Worm (Caenorhabditis elegans) whole organism, young adult: ENCODE results near the gene fubl-2.

Experiments used
- C06A6.2 ChIP-seq: fragments of 200-800 bp; sonication (Bioruptor generic); conservative IDR thresholded peaks from 2 replicates; pipeline ENCODE4 v1.3.6; 2022; ENCODE audit warnings: missing genetic modification characterization, missing compliant biosample characterization
- C17E4.6 ChIP-seq: fragments of 200-800 bp; sonication (Bioruptor generic); IDR thresholded peaks from 2 replicates; pipeline ENCODE4 v1.3.6; 2022; ENCODE audit warnings: missing genetic modification reagents, missing genetic modification characterization, missing compliant biosample characterization
- F10E7.11 ChIP-seq: sonication (generic microtip); optimal IDR thresholded peaks from 2 replicates; lab custom pipeline; 2017; ENCODE audit warnings: mild to moderate bottlenecking, missing genetic modification characterization, moderate library complexity, missing compliant biosample characterization
- F33H1.4 ChIP-seq: fragments of 200-800 bp; sonication (Bioruptor generic); IDR thresholded peaks from 2 replicates; pipeline ENCODE4 v1.3.6; 2022; ENCODE audit warnings: missing genetic modification reagents, missing genetic modification characterization, missing compliant biosample characterization
- F37B4.10 ChIP-seq: fragments of 200-800 bp; sonication (Bioruptor generic); IDR thresholded peaks from 2 replicates; pipeline ENCODE4 v1.3.6; 2022; ENCODE audit warnings: missing genetic modification characterization, missing compliant biosample characterization
- F55B11.4 ChIP-seq: sonication (generic microtip); optimal IDR thresholded peaks from 2 replicates; lab custom pipeline; 2016; ENCODE audit warnings: missing compliant biosample characterization, missing genetic modification characterization, borderline replicate concordance; ENCODE audit not compliant: insufficient read depth
- F57A8.1 ChIP-seq: fragments of 200-800 bp; sonication (Bioruptor generic); optimal IDR thresholded peaks from 2 replicates; lab custom pipeline; 2018; ENCODE audit warnings: mild to moderate bottlenecking, missing genetic modification characterization, moderate library complexity, missing compliant biosample characterization
- K11D2.4 ChIP-seq: fragments of 200-800 bp; sonication (Bioruptor generic); IDR thresholded peaks from 2 replicates; pipeline ENCODE4 v1.3.6; 2022; ENCODE audit warnings: missing genetic modification reagents, missing genetic modification characterization, missing compliant biosample characterization
- K12H6.12 ChIP-seq: fragments of 200-800 bp; sonication (Bioruptor generic); optimal IDR thresholded peaks from 2 replicates; lab custom pipeline; 2018; ENCODE audit warnings: mild to moderate bottlenecking, missing genetic modification characterization, missing compliant biosample characterization
- T07F8.4 ChIP-seq: sonication (generic microtip); optimal IDR thresholded peaks from 2 replicates; lab custom pipeline; 2016; ENCODE audit warnings: mild to moderate bottlenecking, missing genetic modification characterization, moderate library complexity, missing compliant biosample characterization
- Y53G8AR.9 ChIP-seq: fragments of 200-800 bp; sonication (Bioruptor generic); conservative IDR thresholded peaks from 2 replicates; pipeline ENCODE4 v1.3.6; 2022; ENCODE audit warnings: missing genetic modification reagents, missing genetic modification characterization, missing compliant biosample characterization
- Y67H2A.10 ChIP-seq: fragments of 200-800 bp; sonication (Bioruptor generic); conservative IDR thresholded peaks from 2 replicates; pipeline ENCODE4 v1.3.6; 2022; ENCODE audit warnings: missing genetic modification reagents, missing genetic modification characterization, missing compliant biosample characterization
- Y79H2A.3 ChIP-seq: fragments of 200-800 bp; sonication (Bioruptor generic); conservative IDR thresholded peaks from 2 replicates; pipeline ENCODE4 v1.3.6; 2022; ENCODE audit warnings: missing genetic modification reagents, missing genetic modification characterization, missing compliant biosample characterization
- ZK185.1 ChIP-seq: sonication (generic microtip); optimal IDR thresholded peaks from 2 replicates; lab custom pipeline; 2016; ENCODE audit warnings: mild to moderate bottlenecking, missing genetic modification characterization, missing compliant biosample characterization; ENCODE audit not compliant: poor library complexity, severe bottlenecking
- aptf-2 ChIP-seq: fragments of 200-800 bp; sonication (Bioruptor generic); conservative IDR thresholded peaks from 2 replicates; pipeline ENCODE4 v1.3.6; 2022; ENCODE audit warnings: missing genetic modification reagents, missing genetic modification characterization, missing compliant biosample characterization
- aptf-3 ChIP-seq: fragments of 200-800 bp; sonication (Bioruptor generic); IDR thresholded peaks from 2 replicates; pipeline ENCODE4 v1.3.6; 2022; ENCODE audit warnings: missing genetic modification characterization, missing compliant biosample characterization
- bed-1 ChIP-seq: fragments of 200-800 bp; sonication (Bioruptor generic); IDR thresholded peaks from 2 replicates; pipeline ENCODE4 v1.3.6; 2022; ENCODE audit warnings: missing genetic modification reagents, missing genetic modification characterization, missing compliant biosample characterization
- ceh-100 ChIP-seq: fragments of 200-800 bp; sonication (Bioruptor generic); IDR thresholded peaks from 2 replicates; pipeline ENCODE4 v1.3.6; 2022; ENCODE audit warnings: missing genetic modification reagents, missing genetic modification characterization, missing compliant biosample characterization
- ceh-27 ChIP-seq: fragments of 200-800 bp; sonication (Bioruptor generic); optimal IDR thresholded peaks from 2 replicates; lab custom pipeline; 2018; ENCODE audit warnings: mild to moderate bottlenecking, missing genetic modification characterization, moderate library complexity, missing compliant biosample characterization
- ceh-79 ChIP-seq: sonication (generic microtip); optimal IDR thresholded peaks from 2 replicates; lab custom pipeline; 2017; ENCODE audit warnings: mild to moderate bottlenecking, missing genetic modification characterization, missing compliant biosample characterization
- ceh-91 ChIP-seq: fragments of 200-800 bp; sonication (Bioruptor generic); IDR thresholded peaks from 2 replicates; pipeline ENCODE4 v1.3.6; 2022; ENCODE audit warnings: missing genetic modification reagents, missing genetic modification characterization, missing compliant biosample characterization
- die-1 ChIP-seq: sonication (generic microtip); optimal IDR thresholded peaks from 2 replicates; lab custom pipeline; 2016; ENCODE audit warnings: missing genotype, mild to moderate bottlenecking, missing genetic modification characterization, missing compliant biosample characterization
- efl-1 ChIP-seq: fragments of 150-350 bp; optimal IDR thresholded peaks from 2 replicates; lab custom pipeline; 2014; ENCODE audit warnings: missing biosample characterization, missing genetic modification reagents, missing genetic modification characterization
- egl-44 ChIP-seq: fragments of 200-800 bp; sonication (Bioruptor generic); IDR thresholded peaks from 2 replicates; pipeline ENCODE4 v1.3.6; 2022; ENCODE audit warnings: missing genetic modification reagents, missing genetic modification characterization, missing compliant biosample characterization
- egrh-3 ChIP-seq: fragments of 200-800 bp; sonication (Bioruptor generic); IDR thresholded peaks from 2 replicates; pipeline ENCODE4 v1.3.6; 2022; ENCODE audit warnings: missing genetic modification reagents, missing genetic modification characterization, missing compliant biosample characterization
- him-1 ChIP-seq: sonication (generic microtip); optimal IDR thresholded peaks from 2 replicates; lab custom pipeline; 2016; ENCODE audit warnings: missing genotype, missing genetic modification reagents, missing genetic modification characterization, missing compliant biosample characterization
- hmg-20 ChIP-seq: fragments of 200-800 bp; sonication (Bioruptor generic); IDR thresholded peaks from 2 replicates; pipeline ENCODE4 v1.3.6; 2022; ENCODE audit warnings: missing genetic modification reagents, missing genetic modification characterization, missing compliant biosample characterization
- hsf-1 ChIP-seq: fragments of 200-800 bp; sonication (Bioruptor generic); IDR thresholded peaks from 2 replicates; pipeline ENCODE4 v1.3.6; 2022; ENCODE audit warnings: missing genetic modification reagents, missing genetic modification characterization, missing compliant biosample characterization
- lin-35 ChIP-seq, 3 experiments: fragments of 150-350 bp in 2 of 3; sonication (generic microtip) in 1 of 3; optimal IDR thresholded peaks; 2 replicates each; lab custom pipeline; 2014 to 2018; ENCODE audit warnings: missing biosample characterization in 3 of 3, missing genetic modification characterization in 3 of 3, missing genetic modification reagents in 3 of 3
- lir-1 ChIP-seq: fragments of 200-800 bp; sonication (Bioruptor generic); conservative IDR thresholded peaks from 2 replicates; pipeline ENCODE4 v1.3.6; 2022; ENCODE audit warnings: missing genetic modification reagents, missing genetic modification characterization, missing compliant biosample characterization
- madf-10 ChIP-seq: sonication (generic microtip); optimal IDR thresholded peaks from 2 replicates; lab custom pipeline; 2016; ENCODE audit warnings: mild to moderate bottlenecking, missing genetic modification characterization, missing compliant biosample characterization
- mcd-1 ChIP-seq: fragments of 200-800 bp; sonication (Bioruptor generic); IDR thresholded peaks from 2 replicates; pipeline ENCODE4 v1.3.6; 2022; ENCODE audit warnings: missing genetic modification reagents, missing genetic modification characterization, missing compliant biosample characterization
- mel-28 ChIP-seq: sonication (generic microtip); optimal IDR thresholded peaks from 2 replicates; lab custom pipeline; 2016; ENCODE audit warnings: borderline replicate concordance, mild to moderate bottlenecking, missing genetic modification characterization, missing compliant biosample characterization
- nfya-1 ChIP-seq: sonication (generic microtip); optimal IDR thresholded peaks from 2 replicates; lab custom pipeline; 2017; ENCODE audit warnings: antibody characterized with exemption, missing compliant biosample characterization, missing genetic modification characterization, borderline replicate concordance; ENCODE audit not compliant: insufficient read depth
- nhr-120 ChIP-seq: fragments of 200-800 bp; sonication (Bioruptor generic); IDR thresholded peaks from 2 replicates; pipeline ENCODE4 v1.3.6; 2022; ENCODE audit warnings: missing genetic modification characterization, missing compliant biosample characterization
- sea-2 ChIP-seq: fragments of 200-800 bp; sonication (Bioruptor generic); IDR thresholded peaks from 2 replicates; pipeline ENCODE4 v1.3.6; 2022; ENCODE audit warnings: missing genetic modification characterization, missing compliant biosample characterization
- snpc-1.3 ChIP-seq: sonication (generic microtip); optimal IDR thresholded peaks from 2 replicates; lab custom pipeline; 2017; ENCODE audit warnings: missing genetic modification characterization, mild to moderate bottlenecking, missing compliant biosample characterization, antibody characterized with exemption, moderate library complexity, missing genotype, missing genetic modification reagents; ENCODE audit not compliant: insufficient read depth
- snpc-3.4 ChIP-seq: sonication (generic microtip); optimal IDR thresholded peaks from 2 replicates; lab custom pipeline; 2017; ENCODE audit warnings: missing genetic modification characterization, mild to moderate bottlenecking, missing compliant biosample characterization, antibody characterized with exemption, moderate library complexity, missing genotype, missing genetic modification reagents
- snpc-4 ChIP-seq, 5 experiments: fragments of 150-350 bp in 1 of 5; sonication (generic microtip) in 4 of 5; optimal IDR thresholded peaks; 2 replicates each; lab custom pipeline; 2014 to 2018; ENCODE audit warnings: missing genetic modification characterization in 5 of 5, missing biosample characterization in 3 of 5, antibody characterized with exemption in 2 of 5, mild to moderate bottlenecking in 2 of 5, missing compliant biosample characterization in 2 of 5, missing genotype in 2 of 5, moderate library complexity in 2 of 5, missing genetic modification reagents in 1 of 5
- somi-1 ChIP-seq: fragments of 200-800 bp; sonication (Bioruptor generic); optimal IDR thresholded peaks from 2 replicates; lab custom pipeline; 2018; ENCODE audit warnings: mild to moderate bottlenecking, missing genetic modification characterization, missing compliant biosample characterization
- sptf-2 ChIP-seq: fragments of 200-800 bp; sonication (Bioruptor generic); optimal IDR thresholded peaks from 2 replicates; lab custom pipeline; 2018; ENCODE audit warnings: mild to moderate bottlenecking, missing genetic modification characterization, missing compliant biosample characterization
- xnd-1 ChIP-seq: sonication (generic microtip); optimal IDR thresholded peaks from 2 replicates; lab custom pipeline; 2016; ENCODE audit warnings: missing genotype, missing genetic modification reagents, missing genetic modification characterization, missing compliant biosample characterization
- ztf-26 ChIP-seq: sonication (generic microtip); optimal IDR thresholded peaks from 2 replicates; lab custom pipeline; 2017; ENCODE audit warnings: missing genetic modification characterization, missing compliant biosample characterization
- ztf-28 ChIP-seq: fragments of 200-800 bp; sonication (Bioruptor generic); IDR thresholded peaks from 2 replicates; pipeline ENCODE4 v1.3.6; 2022; ENCODE audit warnings: missing genetic modification reagents, missing genetic modification characterization, missing compliant biosample characterization

Gene fubl-2

DNA sequence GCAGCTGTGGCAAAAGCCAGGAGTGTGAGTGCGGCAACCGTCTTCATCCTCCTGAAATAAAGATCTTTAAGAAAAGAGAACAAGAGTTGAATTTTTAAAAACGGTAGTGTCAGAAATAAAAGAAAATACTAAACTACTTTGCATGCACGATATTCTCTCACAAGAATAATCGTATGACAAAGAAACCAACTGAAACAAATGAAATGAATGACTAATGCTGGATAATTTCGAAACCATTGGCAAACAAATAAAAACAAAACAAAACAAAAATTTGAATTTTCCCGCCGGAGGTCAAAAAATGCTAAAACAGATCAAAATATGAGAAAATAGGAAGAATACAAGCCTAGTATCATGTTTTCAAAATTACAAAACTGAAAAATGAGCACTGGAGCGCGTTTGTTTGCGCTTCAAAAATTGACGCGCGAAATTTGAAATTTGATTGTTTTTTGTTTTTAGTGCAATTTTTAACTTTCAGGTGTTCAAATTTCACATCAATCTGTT lies 16.4 kb upstream of the fubl-2 start, which contains the start of gene cpg-2 (continued):
- TF ChIP-seq F37B4.10 (GFP tag; lab: Robert Waterston, UW) (no peak), hmg-20 (GFP tag; lab: Robert Waterston, UW) (no peak), Y79H2A.3 (0 out of 2 replicates have a peak, but pooled peaks have one; percentile 67), K11D2.4 (no peak), sea-2 (GFP tag; lab: Robert Waterston, UW) (no peak), ceh-27 (GFP tag; lab: Kevin White, UChicago) (no peak), aptf-2 (GFP tag; lab: Robert Waterston, UW) (no peak), F10E7.11 (tag; lab: Kevin White, UChicago) (no peak), mcd-1 (GFP tag; lab: Robert Waterston, UW) (peak; percentile 81), F57A8.1 (GFP tag; lab: Kevin White, UChicago) (no peak), sptf-2 (no peak), Y53G8AR.9 (GFP tag; lab: Robert Waterston, UW) (peak; percentile 73; the same call in 1 of the 2 replicates), xnd-1 (tag; lab: Kevin White, UChicago) (peak; percentile 97), die-1 (tag; lab: Kevin White, UChicago) (no peak), ceh-91 (GFP tag; lab: Robert Waterston, UW) (peak; percentile 98), ztf-28 (GFP tag; lab: Robert Waterston, UW) (0 out of 2 replicates have a peak, but pooled peaks have one; percentile 20), ztf-26 (tag; lab: Kevin White, UChicago) (no peak), nhr-120 (GFP tag; lab: Robert Waterston, UW) (no peak), nfya-1 (tag; lab: Kevin White, UChicago) (no peak), F55B11.4 (tag; lab: Kevin White, UChicago) (no peak), T07F8.4 (tag; lab: Kevin White, UChicago) (no peak), C06A6.2 (GFP tag; lab: Robert Waterston, UW) (no peak), lin-35 (GFP tag; optimal IDR thresholded peaks at IDR 0.05; lab: Kevin White, UChicago) (peak; percentile 4 to 89 (median 58)), bed-1 (GFP tag; lab: Robert Waterston, UW) (no peak), ceh-100 (GFP tag; lab: Robert Waterston, UW) (no peak), madf-10 (tag; lab: Kevin White, UChicago) (no peak), him-1 (peak; percentile 62), snpc-1.3 (tag; lab: Kevin White, UChicago) (peak; percentile 89), snpc-4 (GFP tag; optimal IDR thresholded peaks at IDR 0.05; lab: Kevin White, UChicago) (peak; percentile 58), snpc-4 (tag; optimal IDR thresholded peaks at IDR 0.05; lab: Kevin White, UChicago) (peak in 3 of 4 experiments; percentile 11 to 62 (median 55)), mel-28 (tag; lab: Kevin White, UChicago) (no peak), aptf-3 (GFP tag; lab: Robert Waterston, UW) (no peak), F33H1.4 (GFP tag; lab: Robert Waterston, UW) (peak; percentile 85), egl-44 (GFP tag; lab: Robert Waterston, UW) (no peak), ZK185.1 (tag; lab: Kevin White, UChicago) (no peak), K12H6.12 (tag; lab: Kevin White, UChicago) (no peak), efl-1 (peak; percentile 99), C17E4.6 (GFP tag; lab: Robert Waterston, UW) (peak; percentile 78; the same call in 1 of the 2 replicates), somi-1 (GFP tag; lab: Kevin White, UChicago) (no peak), lir-1 (GFP tag; lab: Robert Waterston, UW) (peak; percentile 76), egrh-3 (GFP tag; lab: Robert Waterston, UW) (no peak), hsf-1 (GFP tag; lab: Robert Waterston, UW) (peak; percentile 86), Y67H2A.10 (no peak), snpc-3.4 (tag; lab: Kevin White, UChicago) (peak; percentile 96), ceh-79 (tag; lab: Kevin White, UChicago) (no peak)
- TF ChIP-seq, all 124 proteins: peak for 44
